Worm (Caenorhabditis elegans) whole organism, L2 larva: Measurements from ENCODE around the gene sqst-4.

Source experiments
- C34F6.9 ChIP-seq: fragments of 150-350 bp; optimal IDR thresholded peaks from 2 replicates; lab custom pipeline; 2014; ENCODE audit warnings: missing biosample characterization, missing genetic modification characterization
- R02D3.7 ChIP-seq: fragments of 150-350 bp; optimal IDR thresholded peaks from 2 replicates; lab custom pipeline; 2014; ENCODE audit warnings: missing biosample characterization, missing genetic modification characterization
- ZK546.5 ChIP-seq: sonication (generic microtip); optimal IDR thresholded peaks from 2 replicates; lab custom pipeline; 2017; ENCODE audit warnings: missing biosample characterization, missing genetic modification characterization
- alr-1 ChIP-seq: fragments of 150-350 bp; optimal IDR thresholded peaks from 2 replicates; lab custom pipeline; 2014; ENCODE audit warnings: missing biosample characterization, missing genetic modification characterization
- ama-1 ChIP-seq: fragments of 150-350 bp; optimal IDR thresholded peaks from 2 replicates; lab custom pipeline; 2018; ENCODE audit warnings: inconsistent platforms
- blmp-1 ChIP-seq: sonication (generic microtip); optimal IDR thresholded peaks from 2 replicates; lab custom pipeline; 2017; ENCODE audit warnings: missing genetic modification characterization, mild to moderate bottlenecking, missing compliant biosample characterization, antibody characterized with exemption, moderate library complexity; ENCODE audit not compliant: insufficient read depth
- ceh-16 ChIP-seq: fragments of 150-350 bp; optimal IDR thresholded peaks from 2 replicates; lab custom pipeline; 2014; ENCODE audit warnings: missing biosample characterization, missing genetic modification characterization
- ceh-82 ChIP-seq: fragments of 150-350 bp; optimal IDR thresholded peaks from 2 replicates; lab custom pipeline; 2014; ENCODE audit warnings: missing biosample characterization, missing genetic modification characterization
- crh-2 ChIP-seq: sonication (generic microtip); optimal IDR thresholded peaks from 2 replicates; lab custom pipeline; 2017; ENCODE audit warnings: missing biosample characterization, missing genetic modification characterization
- dmd-4 ChIP-seq: sonication (generic microtip); optimal IDR thresholded peaks from 2 replicates; lab custom pipeline; 2017; ENCODE audit warnings: missing biosample characterization, missing genetic modification characterization
- egl-27 ChIP-seq: sonication (generic microtip); optimal IDR thresholded peaks from 3 replicates; lab custom pipeline; 2017; ENCODE audit warnings: missing biosample characterization, missing genetic modification reagents, missing genetic modification characterization
- elt-1 ChIP-seq: fragments of 150-350 bp; optimal IDR thresholded peaks from 2 replicates; lab custom pipeline; 2014; ENCODE audit warnings: missing biosample characterization, missing genetic modification characterization
- lin-11 ChIP-seq: fragments of 150-350 bp; sonication (generic microtip); optimal IDR thresholded peaks from 2 replicates; lab custom pipeline; 2014; ENCODE audit warnings: missing biosample characterization, missing genetic modification characterization, inconsistent platforms, mixed read lengths
- lin-39 ChIP-seq: fragments of 150-350 bp; optimal IDR thresholded peaks from 2 replicates; lab custom pipeline; 2014; ENCODE audit warnings: missing biosample characterization, missing genetic modification reagents, missing genetic modification characterization
- lsy-2 ChIP-seq, 2 experiments: fragments of 150-350 bp in 1 of 2; sonication (generic microtip) in 1 of 2; optimal IDR thresholded peaks; 2 replicates each; lab custom pipeline; 2014 to 2017; ENCODE audit warnings: missing biosample characterization in 2 of 2, missing genetic modification characterization in 2 of 2
- mab-5 ChIP-seq: fragments of 150-350 bp; optimal IDR thresholded peaks from 2 replicates; lab custom pipeline; 2014; ENCODE audit warnings: missing biosample characterization, missing genetic modification characterization
- mdl-1 ChIP-seq, 2 experiments: fragments of 150-350 bp in 1 of 2; sonication (generic microtip) in 1 of 2; optimal IDR thresholded peaks; 2 replicates each; lab custom pipeline; 2017; ENCODE audit warnings: missing biosample characterization in 2 of 2, missing genetic modification characterization in 2 of 2
- nhr-10 ChIP-seq: sonication (generic microtip); optimal IDR thresholded peaks from 2 replicates; lab custom pipeline; 2017; ENCODE audit warnings: missing biosample characterization, missing genetic modification characterization
- nhr-11 ChIP-seq: fragments of 150-350 bp; optimal IDR thresholded peaks from 2 replicates; lab custom pipeline; 2014; ENCODE audit warnings: missing biosample characterization, missing genetic modification characterization
- nhr-23 ChIP-seq: fragments of 150-350 bp; optimal IDR thresholded peaks from 2 replicates; lab custom pipeline; 2014; ENCODE audit warnings: missing biosample characterization, missing genetic modification reagents, missing genetic modification characterization
- nhr-237 ChIP-seq: fragments of 150-350 bp; optimal IDR thresholded peaks from 2 replicates; lab custom pipeline; 2014; ENCODE audit warnings: missing biosample characterization, missing genetic modification characterization
- nhr-6 ChIP-seq: fragments of 150-350 bp; optimal IDR thresholded peaks from 2 replicates; lab custom pipeline; 2014; ENCODE audit warnings: missing biosample characterization, missing genetic modification characterization
- peb-1 ChIP-seq: fragments of 150-350 bp; optimal IDR thresholded peaks from 2 replicates; lab custom pipeline; 2014; ENCODE audit warnings: missing biosample characterization, missing genetic modification characterization
- skn-1 ChIP-seq: sonication (generic microtip); optimal IDR thresholded peaks from 2 replicates; lab custom pipeline; 2017; ENCODE audit warnings: missing biosample characterization, missing genetic modification characterization
- sma-3 ChIP-seq: sonication (generic microtip); optimal IDR thresholded peaks from 2 replicates; lab custom pipeline; 2016; ENCODE audit warnings: missing genetic modification reagents, missing genetic modification characterization, missing compliant biosample characterization
- sma-9 ChIP-seq, 2 experiments: fragments of 150-350 bp in 1 of 2; sonication (generic microtip) in 1 of 2; optimal IDR thresholded peaks; 2 replicates each; lab custom pipeline; 2014 to 2016; ENCODE audit warnings: missing genetic modification characterization in 2 of 2, mild to moderate bottlenecking in 1 of 2, missing biosample characterization in 1 of 2, missing compliant biosample characterization in 1 of 2, missing genetic modification reagents in 1 of 2, moderate library complexity in 1 of 2
- snpc-4 ChIP-seq: fragments of 150-350 bp; optimal IDR thresholded peaks from 2 replicates; lab custom pipeline; 2014; ENCODE audit warnings: missing biosample characterization, missing genetic modification characterization
- unc-39 ChIP-seq: fragments of 150-350 bp; optimal IDR thresholded peaks from 2 replicates; lab custom pipeline; 2014; ENCODE audit warnings: missing biosample characterization, missing genetic modification characterization
- unc-55 ChIP-seq: fragments of 150-350 bp; sonication (generic microtip); optimal IDR thresholded peaks from 3 replicates; lab custom pipeline; 2014; ENCODE audit warnings: missing biosample characterization, missing genetic modification reagents, missing genetic modification characterization
- unc-62 ChIP-seq: fragments of 150-350 bp; optimal IDR thresholded peaks from 2 replicates; lab custom pipeline; 2014; ENCODE audit warnings: missing biosample characterization, missing genetic modification reagents, missing genetic modification characterization
- zag-1 ChIP-seq: fragments of 150-350 bp; optimal IDR thresholded peaks from 2 replicates; lab custom pipeline; 2014; ENCODE audit warnings: missing biosample characterization, missing genetic modification characterization
- ztf-4 ChIP-seq: fragments of 150-350 bp; optimal IDR thresholded peaks from 2 replicates; lab custom pipeline; 2014; ENCODE audit warnings: missing biosample characterization, missing genetic modification characterization

Gene sqst-4

ce11 chrV:16447735-16448134, 40.5 kb upstream of the sqst-4 start, which contains the start of gene T08G3.13:
Gene T08G3.13 (plus strand): TSS chrV:16448035.
- TF ChIP-seq mab-5 (tag; lab: Kevin White, UChicago) (no peak), egl-27 (tag; lab: Kevin White, UChicago) (no peak), nhr-6 (tag; lab: Kevin White, UChicago) (no peak), ama-1 (lab: Kevin White, UChicago) (no peak), unc-39 (tag; lab: Kevin White, UChicago) (no peak), dmd-4 (tag; lab: Kevin White, UChicago) (no peak), C34F6.9 (tag; lab: Kevin White, UChicago) (no peak), nhr-23 (tag; lab: Kevin White, UChicago) (no peak), sma-3 (GFP tag; lab: Kevin White, UChicago) (no peak), skn-1 (no peak), nhr-237 (tag; lab: Kevin White, UChicago) (no peak), snpc-4 (tag; lab: Kevin White, UChicago) (no peak), lsy-2 (tag; optimal IDR thresholded peaks at IDR 0.05; lab: Kevin White, UChicago) (no peak), ztf-4 (no peak), sma-9 (GFP tag; optimal IDR thresholded peaks at IDR 0.05; lab: Kevin White, UChicago) (no peak), sma-9 (tag; optimal IDR thresholded peaks at IDR 0.05; lab: Kevin White, UChicago) (no peak), nhr-10 (tag; lab: Kevin White, UChicago) (no peak), blmp-1 (tag; lab: Kevin White, UChicago) (no peak), peb-1 (tag; lab: Kevin White, UChicago) (no peak), nhr-11 (no peak), crh-2 (tag; lab: Kevin White, UChicago) (no peak)

- TF ChIP-seq elt-1 = no peak
- TF ChIP-seq zag-1 (tag; lab: Kevin White, UChicago) = no peak
- TF ChIP-seq blmp-1 (tag; lab: Kevin White, UChicago) = no peak
- TF ChIP-seq crh-2 (tag; lab: Kevin White, UChicago) = no peak
- TF ChIP-seq unc-55 (GFP tag; lab: Kevin White, UChicago) = no peak
- TF ChIP-seq lin-39 (tag; lab: Kevin White, UChicago) = no peak
- no peak for TF ChIP-seq lsy-2 (tag; optimal IDR thresholded peaks at IDR 0.05; lab: Kevin White, UChicago)
- no peak for TF ChIP-seq unc-62 (GFP tag; lab: Kevin White, UChicago)
- no peak for TF ChIP-seq ZK546.5 (tag; lab: Kevin White, UChicago)
- no peak for TF ChIP-seq nhr-10 (tag; lab: Kevin White, UChicago)
These were observed 33.2 kb upstream of the sqst-4 start, which contains the start of gene str-14 for ce11 chrV:16455065-16455464. Gene str-14 (minus strand): TSS chrV:16455165.

ce11 chrV:16458714-16459113, 29.6 kb upstream of the sqst-4 start, which contains the start of gene str-15:
Gene str-15 (minus strand): TSS chrV:16458814.
- TF ChIP-seq ceh-16 (tag; lab: Kevin White, UChicago) (no peak), ceh-82 (no peak), unc-62 (GFP tag; lab: Kevin White, UChicago) (no peak), ztf-4 (no peak), alr-1 (no peak), peb-1 (tag; lab: Kevin White, UChicago) (no peak), crh-2 (tag; lab: Kevin White, UChicago) (no peak), mab-5 (tag; lab: Kevin White, UChicago) (no peak), lin-11 (tag; lab: Kevin White, UChicago) (no peak)
- TF ChIP-seq, all 48 proteins: peak for 0

- TF ChIP-seq unc-62 (GFP tag; lab: Kevin White, UChicago) (no peak), blmp-1 (tag; lab: Kevin White, UChicago) (no peak), lin-39 (tag; lab: Kevin White, UChicago) (no peak), lin-11 (tag; lab: Kevin White, UChicago) (no peak), sma-3 (GFP tag; lab: Kevin White, UChicago) (no peak), mdl-1 (tag; optimal IDR thresholded peaks at IDR 0.05; lab: Kevin White, UChicago) (no peak), ZK546.5 (tag; lab: Kevin White, UChicago) (no peak), unc-39 (tag; lab: Kevin White, UChicago) (no peak), nhr-6 (tag; lab: Kevin White, UChicago) (no peak), R02D3.7 (tag; lab: Kevin White, UChicago) (no peak), C34F6.9 (tag; lab: Kevin White, UChicago) (no peak), nhr-237 (tag; lab: Kevin White, UChicago) (no peak), ztf-4 (no peak)
- TF ChIP-seq, all 48 proteins: peak for 0
These were observed 28.9 kb upstream of the sqst-4 start for ce11 chrV:16459377-16459776.
